Fruit fly (Drosophila melanogaster) whole organism, embryonic: ENCODE results near the gene ClC-a.
A peak's percentile ranks its signal among the peaks of the same experiment; 100 is the strongest.

Experiments
- Abd-B ChIP-seq: fragments of 200-800 bp; sonication (Bioruptor generic); optimal IDR thresholded peaks from 2 replicates; lab custom pipeline; 2018; ENCODE audit warnings: missing biosample characterization, mild to moderate bottlenecking, missing genetic modification characterization, moderate library complexity
- B-H2 ChIP-seq: fragments of 200-800 bp; sonication (Bioruptor generic); optimal IDR thresholded peaks from 2 replicates; lab custom pipeline; 2018; ENCODE audit warnings: missing biosample characterization, mild to moderate bottlenecking, missing genetic modification characterization
- C15 ChIP-seq: fragments of 200-800 bp; sonication (Bioruptor generic); IDR thresholded peaks from 3 replicates; pipeline ENCODE4 v1.3.6; 2022; ENCODE audit warnings: missing biosample characterization, missing genetic modification characterization
- CG10321 ChIP-seq: fragments of 200-800 bp; sonication (Bioruptor generic); IDR thresholded peaks from 2 replicates; pipeline ENCODE4 v1.3.6; 2022; ENCODE audit warnings: missing biosample characterization, missing genetic modification characterization
- CG10431 ChIP-seq: fragments of 200-800 bp; sonication (Bioruptor generic); optimal IDR thresholded peaks from 3 replicates; lab custom pipeline; 2018; ENCODE audit warnings: missing biosample characterization, mild to moderate bottlenecking, missing genetic modification characterization
- CG10565 ChIP-seq: fragments of 200-800 bp; sonication (Bioruptor generic); optimal IDR thresholded peaks from 3 replicates; lab custom pipeline; 2016; ENCODE audit warnings: missing biosample characterization, mild to moderate bottlenecking, missing genetic modification characterization
- CG13287 ChIP-seq: fragments of 200-800 bp; sonication (Bioruptor generic); IDR thresholded peaks from 2 replicates; pipeline ENCODE4 v1.3.6; 2022; ENCODE audit warnings: missing biosample characterization, missing genetic modification characterization; ENCODE audit not compliant: partially characterized antibody
- CG30020 ChIP-seq: fragments of 200-800 bp; optimal IDR thresholded peaks from 2 replicates; lab custom pipeline; 2019; ENCODE audit warnings: missing biosample characterization, mild to moderate bottlenecking, missing genetic modification characterization, moderate library complexity
- CG30431 ChIP-seq: fragments of 200-800 bp; sonication (Bioruptor generic); optimal IDR thresholded peaks from 2 replicates; lab custom pipeline; 2017; ENCODE audit warnings: missing biosample characterization, missing genetic modification characterization
- CG31224 ChIP-seq: fragments of 200-800 bp; sonication (Bioruptor generic); IDR thresholded peaks from 2 replicates; pipeline ENCODE4 v1.3.6; 2022; ENCODE audit warnings: missing biosample characterization, missing genetic modification characterization
- CG31441 ChIP-seq: fragments of 200-800 bp; sonication (Bioruptor generic); IDR thresholded peaks from 2 replicates; pipeline ENCODE4 v1.3.6; 2022; ENCODE audit warnings: missing biosample characterization, missing genetic modification characterization
- CG32772 ChIP-seq: fragments of 200-800 bp; sonication (Bioruptor generic); IDR thresholded peaks from 2 replicates; pipeline ENCODE4 v1.3.6; 2022; ENCODE audit warnings: missing biosample characterization, missing genetic modification characterization
- CG42726 ChIP-seq: fragments of 200-800 bp; sonication (Bioruptor generic); IDR thresholded peaks from 2 replicates; pipeline ENCODE4 v1.3.6; 2022; ENCODE audit warnings: missing biosample characterization, missing genetic modification characterization; ENCODE audit not compliant: partially characterized antibody
- CG4360 ChIP-seq: fragments of 200-800 bp; sonication (Bioruptor generic); IDR thresholded peaks from 2 replicates; pipeline ENCODE4 v1.3.6; 2022; ENCODE audit warnings: missing biosample characterization, missing genetic modification characterization
- CG4404 ChIP-seq: fragments of 200-800 bp; sonication (Bioruptor generic); IDR thresholded peaks from 2 replicates; pipeline ENCODE4 v1.3.6; 2022; ENCODE audit warnings: missing biosample characterization, missing genetic modification characterization
- CG4617 ChIP-seq: fragments of 200-800 bp; sonication (Bioruptor generic); optimal IDR thresholded peaks from 3 replicates; lab custom pipeline; 2016; ENCODE audit warnings: missing biosample characterization, missing genetic modification characterization, borderline replicate concordance
- CG6765 ChIP-seq: fragments of 200-800 bp; sonication (Bioruptor generic); optimal IDR thresholded peaks from 3 replicates; lab custom pipeline; 2017; ENCODE audit warnings: missing biosample characterization, mild to moderate bottlenecking, missing genetic modification characterization
- CG6813 ChIP-seq: fragments of 200-800 bp; sonication (Bioruptor generic); optimal IDR thresholded peaks from 2 replicates; lab custom pipeline; 2017; ENCODE audit warnings: missing biosample characterization, missing genetic modification characterization, mild to moderate bottlenecking, moderate library complexity, missing genetic modification reagents
- CG8281 ChIP-seq: fragments of 200-800 bp; sonication (Bioruptor generic); optimal IDR thresholded peaks from 2 replicates; lab custom pipeline; 2018; ENCODE audit warnings: missing biosample characterization, mild to moderate bottlenecking, missing genetic modification characterization, moderate library complexity
- CG8359 ChIP-seq: fragments of 200-800 bp; sonication (Bioruptor generic); optimal IDR thresholded peaks from 2 replicates; lab custom pipeline; 2017; ENCODE audit warnings: missing biosample characterization, mild to moderate bottlenecking, missing genetic modification characterization, borderline replicate concordance
- CG9437 ChIP-seq: fragments of 200-800 bp; sonication (Bioruptor generic); optimal IDR thresholded peaks from 2 replicates; lab custom pipeline; 2018; ENCODE audit warnings: missing biosample characterization, mild to moderate bottlenecking, missing genetic modification characterization
- CkIIα-i1 ChIP-seq: fragments of 200-800 bp; sonication (Bioruptor generic); IDR thresholded peaks from 2 replicates; pipeline ENCODE4 v1.3.6; 2022; ENCODE audit warnings: missing biosample characterization, missing genetic modification characterization
- Deaf1 ChIP-seq: fragments of 200-800 bp; optimal IDR thresholded peaks from 3 replicates; lab custom pipeline; 2019; ENCODE audit warnings: missing biosample characterization, mild to moderate bottlenecking, missing genetic modification characterization, moderate library complexity
- ERR ChIP-seq: fragments of 200-800 bp; sonication (Bioruptor generic); optimal IDR thresholded peaks from 2 replicates; lab custom pipeline; 2016; ENCODE audit warnings: missing biosample characterization, missing genetic modification characterization
- H15 ChIP-seq: fragments of 200-800 bp; sonication (Bioruptor generic); IDR thresholded peaks from 3 replicates; pipeline ENCODE4 v1.3.6; 2022; ENCODE audit warnings: missing biosample characterization, missing genetic modification characterization
- HLH54F ChIP-seq: fragments of 200-800 bp; sonication (Bioruptor generic); optimal IDR thresholded peaks from 3 replicates; lab custom pipeline; 2016; ENCODE audit warnings: missing biosample characterization, missing genetic modification characterization
- Hey ChIP-seq: fragments of 200-800 bp; sonication (Bioruptor generic); optimal IDR thresholded peaks from 3 replicates; lab custom pipeline; 2018; ENCODE audit warnings: missing biosample characterization, mild to moderate bottlenecking, missing genetic modification characterization
- Pdp1 ChIP-seq, 2 experiments: fragments of 200-800 bp; sonication (Bioruptor generic); optimal IDR thresholded peaks; 3 replicates each; lab custom pipeline; 2016; ENCODE audit warnings: missing biosample characterization in 2 of 2, missing genetic modification characterization in 2 of 2, mild to moderate bottlenecking in 1 of 2, moderate library complexity in 1 of 2
- Rx ChIP-seq: fragments of 200-800 bp; sonication (Bioruptor generic); IDR thresholded peaks from 2 replicates; pipeline ENCODE4 v1.3.6; 2022; ENCODE audit warnings: missing biosample characterization, missing genetic modification characterization
- Scr ChIP-seq: fragments of 200-800 bp; sonication (Bioruptor generic); IDR thresholded peaks from 2 replicates; pipeline ENCODE4 v1.3.6; 2022; ENCODE audit warnings: missing biosample characterization, missing genetic modification characterization; ENCODE audit not compliant: partially characterized antibody
- Sry-δ ChIP-seq: fragments of 200-800 bp; sonication (Bioruptor generic); optimal IDR thresholded peaks from 2 replicates; lab custom pipeline; 2016; ENCODE audit warnings: missing biosample characterization, missing genetic modification characterization
- dan ChIP-seq: fragments of 200-800 bp; sonication (Bioruptor generic); IDR thresholded peaks from 2 replicates; pipeline ENCODE4 v1.3.6; 2022; ENCODE audit warnings: missing biosample characterization, missing genetic modification characterization
- en ChIP-seq: fragments of 200-800 bp; sonication (Bioruptor generic); optimal IDR thresholded peaks from 2 replicates; lab custom pipeline; 2016; ENCODE audit warnings: missing biosample characterization, missing genetic modification characterization
- eve ChIP-seq, 2 experiments: fragments of >200 bp; optimal IDR thresholded peaks; 2 replicates each; lab custom pipeline; 2017; ENCODE audit warnings: missing biosample characterization in 2 of 2, missing genetic modification characterization in 2 of 2
- fd3F ChIP-seq: fragments of 200-800 bp; sonication (Bioruptor generic); optimal IDR thresholded peaks from 2 replicates; lab custom pipeline; 2018; ENCODE audit warnings: missing biosample characterization, mild to moderate bottlenecking, missing genetic modification characterization, moderate library complexity
- gsb ChIP-seq: fragments of 200-800 bp; sonication (Bioruptor generic); IDR thresholded peaks from 2 replicates; pipeline ENCODE4 v1.3.6; 2022; ENCODE audit warnings: missing biosample characterization, missing genetic modification characterization
- gsb-n ChIP-seq: fragments of 200-800 bp; sonication (Bioruptor generic); optimal IDR thresholded peaks from 3 replicates; lab custom pipeline; 2018; ENCODE audit warnings: missing biosample characterization, mild to moderate bottlenecking, missing genetic modification characterization
- inv ChIP-seq: fragments of 200-800 bp; sonication (Bioruptor generic); IDR thresholded peaks from 2 replicates; pipeline ENCODE4 v1.3.6; 2022; ENCODE audit warnings: missing biosample characterization, missing genetic modification characterization; ENCODE audit not compliant: partially characterized antibody
- jigr1 ChIP-seq: fragments of 200-800 bp; sonication (Bioruptor generic); IDR thresholded peaks from 3 replicates; pipeline ENCODE4 v1.3.6; 2022; ENCODE audit warnings: missing biosample characterization, missing genetic modification characterization
- oc ChIP-seq: fragments of 200-800 bp; sonication (Bioruptor generic); optimal IDR thresholded peaks from 2 replicates; lab custom pipeline; 2018; ENCODE audit warnings: missing biosample characterization, mild to moderate bottlenecking, missing genetic modification characterization, moderate library complexity
- pan ChIP-seq, 4 experiments: fragments of >200 bp in 3 of 4; fragments of 200-800 bp in 1 of 4; sonication (Bioruptor generic) in 1 of 4; optimal IDR thresholded peaks in 3 of 4; IDR thresholded peaks in 1 of 4; 2 replicates each; pipeline versions ENCODE4 v1.3.6 to Lab custom; 2017 to 2022; ENCODE audit warnings: missing biosample characterization in 2 of 4, missing genetic modification characterization in 2 of 4, mixed read lengths in 1 of 4
- psq ChIP-seq: fragments of 200-800 bp; sonication (Bioruptor generic); optimal IDR thresholded peaks from 2 replicates; lab custom pipeline; 2017; ENCODE audit warnings: missing biosample characterization, missing genetic modification characterization
- ro ChIP-seq: fragments of 200-800 bp; sonication (Bioruptor generic); IDR thresholded peaks from 2 replicates; pipeline ENCODE4 v1.3.6; 2022; ENCODE audit warnings: missing biosample characterization, missing genetic modification characterization
- schlank ChIP-seq: fragments of 200-800 bp; sonication (Bioruptor generic); optimal IDR thresholded peaks from 2 replicates; lab custom pipeline; 2018; ENCODE audit warnings: missing biosample characterization, mild to moderate bottlenecking, missing genetic modification characterization
- slp2 ChIP-seq: fragments of 200-800 bp; sonication (Bioruptor generic); optimal IDR thresholded peaks from 2 replicates; lab custom pipeline; 2016; ENCODE audit warnings: missing biosample characterization, missing genetic modification characterization
- sr ChIP-seq: fragments of 200-800 bp; sonication (Bioruptor generic); IDR thresholded peaks from 3 replicates; pipeline ENCODE4 v1.3.6; 2022; ENCODE audit warnings: missing biosample characterization, missing genetic modification characterization
- tgo ChIP-seq: fragments of 200-800 bp; sonication (Bioruptor generic); IDR thresholded peaks from 3 replicates; pipeline ENCODE4 v1.3.6; 2022; ENCODE audit warnings: missing biosample characterization, missing genetic modification characterization
- unpg ChIP-seq: fragments of 200-800 bp; sonication (Bioruptor generic); optimal IDR thresholded peaks from 3 replicates; lab custom pipeline; 2018; ENCODE audit warnings: missing biosample characterization, mild to moderate bottlenecking, missing genetic modification characterization, moderate library complexity
- zfh1 ChIP-seq: fragments of 200-800 bp; sonication (Bioruptor generic); IDR thresholded peaks from 3 replicates; pipeline ENCODE4 v1.3.6; 2022; ENCODE audit warnings: missing biosample characterization, missing genetic modification characterization
- zfh2 ChIP-seq: fragments of 200-800 bp; sonication (Bioruptor generic); optimal IDR thresholded peaks from 2 replicates; lab custom pipeline; 2016; ENCODE audit warnings: missing biosample characterization, missing genetic modification characterization

ClC-a gene

DNA sequence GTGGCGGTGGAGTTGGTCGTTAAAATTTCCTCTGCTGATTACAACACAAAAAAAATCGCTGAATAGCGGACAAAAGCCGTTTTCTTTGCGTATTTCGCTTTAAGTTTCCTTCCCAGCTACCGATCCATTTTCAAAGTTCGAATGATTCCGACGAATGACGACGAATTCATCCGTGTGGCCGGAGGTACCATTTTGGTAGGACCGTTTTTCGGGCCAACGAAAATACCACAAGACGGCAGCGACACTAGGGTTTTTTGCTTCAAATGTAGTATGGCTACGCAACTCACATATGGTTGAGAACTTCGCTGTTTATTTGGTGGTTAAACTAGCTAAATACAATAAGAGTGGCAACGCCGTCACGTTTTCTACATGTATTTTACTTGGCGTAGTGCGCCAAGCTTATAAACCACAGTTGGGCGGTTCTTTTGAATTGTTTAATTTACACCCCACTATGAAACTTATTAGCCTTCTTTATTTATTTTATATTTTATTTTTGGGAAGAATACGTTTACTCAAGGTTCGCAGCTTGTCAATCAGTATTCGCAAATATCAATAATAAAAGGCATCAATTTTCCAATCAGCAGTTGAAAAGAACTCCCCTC lies 48.6 kb downstream of the ClC-a start, which contains the start of gene Lk6 (continued):
- TF ChIP-seq Sry-δ (GFP tag; lab: Kevin White, UChicago), result peak; percentile 67
- TF ChIP-seq CG9437 (GFP tag; lab: Kevin White, UChicago), result no peak
- no peak for TF ChIP-seq Scr (GFP tag; lab: Robert Waterston, UW)
- peak; percentile 56 for TF ChIP-seq oc (tag; lab: Kevin White, UChicago)
- TF ChIP-seq CG6765 (GFP tag; lab: Kevin White, UChicago), result peak; percentile 81
- no peak for TF ChIP-seq Hey
- TF ChIP-seq CG31224 (GFP tag; lab: Robert Waterston, UW), result no peak
- TF ChIP-seq ERR (GFP tag; lab: Kevin White, UChicago), result peak; percentile 28
- no peak for TF ChIP-seq gsb (GFP tag; lab: Robert Waterston, UW)
- no peak for TF ChIP-seq CG4360 (GFP tag; lab: Robert Waterston, UW)
- TF ChIP-seq CG42726 (GFP tag; lab: Robert Waterston, UW), result no peak
- TF ChIP-seq C15 (GFP tag; lab: Robert Waterston, UW), result no peak
- no peak for TF ChIP-seq sr (GFP tag; lab: Robert Waterston, UW)
- no peak for TF ChIP-seq CG8359 (GFP tag; lab: Kevin White, UChicago)
- no peak for TF ChIP-seq Abd-B (GFP tag; lab: Kevin White, UChicago)
- no peak for TF ChIP-seq dan (GFP tag; lab: Robert Waterston, UW)
- no peak for TF ChIP-seq CG31441 (GFP tag; lab: Robert Waterston, UW)
- TF ChIP-seq jigr1 (GFP tag; lab: Robert Waterston, UW), result no peak
- peak; percentile 57 for TF ChIP-seq unpg (GFP tag; lab: Kevin White, UChicago)
- TF ChIP-seq CG4404 (GFP tag; lab: Robert Waterston, UW), result no peak
- TF ChIP-seq zfh2 (GFP tag; lab: Kevin White, UChicago), result peak; percentile 39
- peak; percentile 60 for TF ChIP-seq CG10431 (GFP tag; lab: Kevin White, UChicago)
- TF ChIP-seq CG6813, result peak; percentile 34
- no peak for TF ChIP-seq CG13287 (GFP tag; lab: Robert Waterston, UW)
- TF ChIP-seq CG30431 (GFP tag; lab: Kevin White, UChicago), result no peak
- TF ChIP-seq schlank, result no peak
- no peak for TF ChIP-seq en (GFP tag; lab: Kevin White, UChicago)
- peak; percentile 13 for TF ChIP-seq HLH54F (GFP tag; lab: Kevin White, UChicago)
- no peak for TF ChIP-seq slp2 (GFP tag; lab: Kevin White, UChicago)
- no peak for TF ChIP-seq psq (GFP tag; lab: Kevin White, UChicago)
- TF ChIP-seq eve (GFP tag; optimal IDR thresholded peaks at IDR 0.05; lab: Kevin White, UChicago), result no peak
- TF ChIP-seq Rx (GFP tag; lab: Robert Waterston, UW), result no peak
- TF ChIP-seq H15, result no peak
- TF ChIP-seq tgo (GFP tag; lab: Robert Waterston, UW), result no peak
- TF ChIP-seq inv, result no peak
- peak; percentile 15 for TF ChIP-seq CG4617 (GFP tag; lab: Kevin White, UChicago)
- TF ChIP-seq zfh1, result no peak
- TF ChIP-seq Pdp1 (GFP tag; optimal IDR thresholded peaks at IDR 0.05; lab: Kevin White, UChicago), result peak in 1 of 2 experiments; percentile 75
- TF ChIP-seq B-H2 (GFP tag; lab: Kevin White, UChicago), result peak; percentile 57
- TF ChIP-seq fd3F, result no peak
- TF ChIP-seq ro (GFP tag; lab: Robert Waterston, UW), result no peak
- TF ChIP-seq CG8281 (tag; lab: Kevin White, UChicago), result no peak
- peak; percentile 45 for TF ChIP-seq gsb-n (tag; lab: Kevin White, UChicago)
- TF ChIP-seq CG32772, result no peak
- TF ChIP-seq CG30020 (tag; lab: Kevin White, UChicago), result peak; percentile 30
- no peak for TF ChIP-seq pan (optimal IDR thresholded peaks at IDR 0.05; lab: Kevin White, UChicago)
- no peak for TF ChIP-seq pan (GFP tag; optimal IDR thresholded peaks at IDR 0.05 in 1 of 2, IDR thresholded peaks at IDR 0.05 in 1 of 2)
- peak; percentile 93 for TF ChIP-seq Deaf1 (tag; lab: Kevin White, UChicago)
- TF ChIP-seq CkIIα-i1, result no peak
- TF ChIP-seq CG10565 (GFP tag; lab: Kevin White, UChicago), result no peak
- no peak for TF ChIP-seq CG10321 (GFP tag; lab: Robert Waterston, UW)
